Fruit fly (Drosophila melanogaster): ENCODE results near the gene PNKP.

- TF ChIP-seq EcR (GFP tag; optimal IDR thresholded peaks at IDR 0.05): no peak
- peak; percentile 89 for TF ChIP-seq Pif1A (GFP tag; optimal IDR thresholded peaks at IDR 0.05)
- TF ChIP-seq Snoo (tag; optimal IDR thresholded peaks at IDR 0.05): peak; percentile 95
- TF ChIP-seq gl (tag; optimal IDR thresholded peaks at IDR 0.05): peak; percentile 76
- TF ChIP-seq D1 (tag; optimal IDR thresholded peaks at IDR 0.05): peak; percentile 93
- peak; percentile 90 for TF ChIP-seq CG34367 (tag; optimal IDR thresholded peaks at IDR 0.05)
- peak; percentile 91 for TF ChIP-seq fd96Ca (GFP tag; IDR thresholded peaks at IDR 0.05)
- TF ChIP-seq CG8159 (tag; optimal IDR thresholded peaks at IDR 0.05): peak; percentile 98
- TF ChIP-seq CG9948 (tag; optimal IDR thresholded peaks at IDR 0.05): peak; percentile 95
Observed at dm6 chr3R:8333768-8334470, 9.4 kb downstream of the PNKP start, which contains the start of gene Poxm.

Measured in whole organism, pupa.